Worm (Caenorhabditis elegans) whole organism, young adult: ENCODE measurements around the gene R07C3.13.
A peak's percentile ranks its signal among the peaks of the same experiment; 100 is the strongest.

Experiments used
- B0336.3 ChIP-seq: fragments of 200-800 bp; sonication (Bioruptor generic); IDR thresholded peaks from 2 replicates; pipeline ENCODE4 v1.3.6; 2022; ENCODE audit warnings: missing genetic modification characterization, missing compliant biosample characterization
- F10E7.11 ChIP-seq: sonication (generic microtip); optimal IDR thresholded peaks from 2 replicates; lab custom pipeline; 2017; ENCODE audit warnings: mild to moderate bottlenecking, missing genetic modification characterization, moderate library complexity, missing compliant biosample characterization
- F33H1.4 ChIP-seq: fragments of 200-800 bp; sonication (Bioruptor generic); IDR thresholded peaks from 2 replicates; pipeline ENCODE4 v1.3.6; 2022; ENCODE audit warnings: missing genetic modification reagents, missing genetic modification characterization, missing compliant biosample characterization
- F39B2.1 ChIP-seq: fragments of 200-800 bp; sonication (Bioruptor generic); IDR thresholded peaks from 2 replicates; pipeline ENCODE4 v1.3.6; 2022; ENCODE audit warnings: missing genetic modification reagents, missing genetic modification characterization, missing compliant biosample characterization
- F57A8.1 ChIP-seq: fragments of 200-800 bp; sonication (Bioruptor generic); optimal IDR thresholded peaks from 2 replicates; lab custom pipeline; 2018; ENCODE audit warnings: mild to moderate bottlenecking, missing genetic modification characterization, moderate library complexity, missing compliant biosample characterization
- K12H6.12 ChIP-seq: fragments of 200-800 bp; sonication (Bioruptor generic); optimal IDR thresholded peaks from 2 replicates; lab custom pipeline; 2018; ENCODE audit warnings: mild to moderate bottlenecking, missing genetic modification characterization, missing compliant biosample characterization
- T07F8.4 ChIP-seq: sonication (generic microtip); optimal IDR thresholded peaks from 2 replicates; lab custom pipeline; 2016; ENCODE audit warnings: mild to moderate bottlenecking, missing genetic modification characterization, moderate library complexity, missing compliant biosample characterization
- Y53F4B.3 ChIP-seq: fragments of 200-800 bp; sonication (Bioruptor generic); IDR thresholded peaks from 2 replicates; pipeline ENCODE4 v1.3.6; 2022; ENCODE audit warnings: missing genetic modification reagents, missing genetic modification characterization, missing compliant biosample characterization
- ZK185.1 ChIP-seq: sonication (generic microtip); optimal IDR thresholded peaks from 2 replicates; lab custom pipeline; 2016; ENCODE audit warnings: mild to moderate bottlenecking, missing genetic modification characterization, missing compliant biosample characterization; ENCODE audit not compliant: poor library complexity, severe bottlenecking
- atf-7 ChIP-seq: sonication (generic microtip); optimal IDR thresholded peaks from 2 replicates; lab custom pipeline; 2017; ENCODE audit warnings: mild to moderate bottlenecking, missing genetic modification characterization, missing compliant biosample characterization
- athp-1 ChIP-seq: sonication (generic microtip); optimal IDR thresholded peaks from 2 replicates; lab custom pipeline; 2017; ENCODE audit warnings: mild to moderate bottlenecking, missing genetic modification characterization, missing compliant biosample characterization
- attf-6 ChIP-seq: fragments of 200-800 bp; sonication (Bioruptor generic); IDR thresholded peaks from 2 replicates; pipeline ENCODE4 v1.3.6; 2022; ENCODE audit warnings: missing genetic modification reagents, missing genetic modification characterization, missing compliant biosample characterization
- bed-2 ChIP-seq: fragments of 200-800 bp; sonication (Bioruptor generic); IDR thresholded peaks from 2 replicates; pipeline ENCODE4 v1.3.6; 2022; ENCODE audit warnings: missing genetic modification reagents, missing genetic modification characterization, missing compliant biosample characterization
- ccch-3 ChIP-seq: fragments of 200-800 bp; sonication (Bioruptor generic); optimal IDR thresholded peaks from 2 replicates; lab custom pipeline; 2018; ENCODE audit warnings: mild to moderate bottlenecking, missing genetic modification characterization, missing compliant biosample characterization
- cebp-1 ChIP-seq, 2 experiments: fragments of 200-800 bp in 1 of 2; sonication (Bioruptor generic) in 1 of 2; sonication (generic microtip) in 1 of 2; IDR thresholded peaks in 1 of 2; optimal IDR thresholded peaks in 1 of 2; 2 replicates each; pipeline versions ENCODE4 v1.3.6 to Lab custom; 2017 to 2022; ENCODE audit warnings: missing compliant biosample characterization in 2 of 2, missing genetic modification characterization in 2 of 2, mild to moderate bottlenecking in 1 of 2, missing genetic modification reagents in 1 of 2, moderate library complexity in 1 of 2
- cebp-2 ChIP-seq: fragments of 200-800 bp; sonication (Bioruptor generic); IDR thresholded peaks from 2 replicates; pipeline ENCODE4 v1.3.6; 2022; ENCODE audit warnings: missing genetic modification characterization, missing compliant biosample characterization
- dox-1 ChIP-seq: fragments of 200-800 bp; sonication (Bioruptor generic); IDR thresholded peaks from 2 replicates; pipeline ENCODE4 v1.3.6; 2022; ENCODE audit warnings: missing genetic modification reagents, missing genetic modification characterization, missing compliant biosample characterization
- dpff-1 ChIP-seq: sonication (generic microtip); optimal IDR thresholded peaks from 2 replicates; lab custom pipeline; 2017; ENCODE audit warnings: mild to moderate bottlenecking, missing genetic modification characterization, missing compliant biosample characterization
- dpl-1 ChIP-seq: fragments of 150-350 bp; optimal IDR thresholded peaks from 2 replicates; lab custom pipeline; 2014; ENCODE audit warnings: missing biosample characterization, missing genetic modification reagents, missing genetic modification characterization
- efl-1 ChIP-seq: fragments of 150-350 bp; optimal IDR thresholded peaks from 2 replicates; lab custom pipeline; 2014; ENCODE audit warnings: missing biosample characterization, missing genetic modification reagents, missing genetic modification characterization
- ekl-4 ChIP-seq: fragments of 200-800 bp; sonication (Bioruptor generic); IDR thresholded peaks from 2 replicates; pipeline ENCODE4 v1.3.6; 2022; ENCODE audit warnings: missing genetic modification reagents, missing genetic modification characterization, missing compliant biosample characterization
- ets-4 ChIP-seq: fragments of 200-800 bp; sonication (Bioruptor generic); optimal IDR thresholded peaks from 2 replicates; lab custom pipeline; 2018; ENCODE audit warnings: mild to moderate bottlenecking, missing genetic modification characterization, missing compliant biosample characterization
- fkh-3 ChIP-seq: sonication (generic microtip); optimal IDR thresholded peaks from 2 replicates; lab custom pipeline; 2016; ENCODE audit warnings: mild to moderate bottlenecking, missing genetic modification characterization, missing compliant biosample characterization
- gei-17 ChIP-seq: fragments of 200-800 bp; sonication (Bioruptor generic); optimal IDR thresholded peaks from 2 replicates; lab custom pipeline; 2018; ENCODE audit warnings: mild to moderate bottlenecking, missing genetic modification characterization, missing compliant biosample characterization
- lin-35 ChIP-seq, 3 experiments: fragments of 150-350 bp in 2 of 3; sonication (generic microtip) in 1 of 3; optimal IDR thresholded peaks; 2 replicates each; lab custom pipeline; 2014 to 2018; ENCODE audit warnings: missing biosample characterization in 3 of 3, missing genetic modification characterization in 3 of 3, missing genetic modification reagents in 3 of 3
- lir-1 ChIP-seq: fragments of 200-800 bp; sonication (Bioruptor generic); conservative IDR thresholded peaks from 2 replicates; pipeline ENCODE4 v1.3.6; 2022; ENCODE audit warnings: missing genetic modification reagents, missing genetic modification characterization, missing compliant biosample characterization
- lsl-1 ChIP-seq: fragments of 200-800 bp; sonication (Bioruptor generic); optimal IDR thresholded peaks from 2 replicates; lab custom pipeline; 2018; ENCODE audit warnings: mild to moderate bottlenecking, missing genetic modification characterization, moderate library complexity, missing compliant biosample characterization
- lsy-27 ChIP-seq: sonication (generic microtip); optimal IDR thresholded peaks from 2 replicates; lab custom pipeline; 2017; ENCODE audit warnings: missing genetic modification characterization, mild to moderate bottlenecking, missing compliant biosample characterization, antibody characterized with exemption, missing genotype, borderline replicate concordance; ENCODE audit not compliant: insufficient read depth
- mcd-1 ChIP-seq: fragments of 200-800 bp; sonication (Bioruptor generic); IDR thresholded peaks from 2 replicates; pipeline ENCODE4 v1.3.6; 2022; ENCODE audit warnings: missing genetic modification reagents, missing genetic modification characterization, missing compliant biosample characterization
- mxl-1 ChIP-seq: sonication (generic microtip); optimal IDR thresholded peaks from 2 replicates; lab custom pipeline; 2016; ENCODE audit warnings: missing genetic modification characterization, missing compliant biosample characterization
- nfya-2 ChIP-seq: fragments of 200-800 bp; sonication (Bioruptor generic); IDR thresholded peaks from 2 replicates; pipeline ENCODE4 v1.3.6; 2022; ENCODE audit warnings: missing genetic modification reagents, missing genetic modification characterization, missing compliant biosample characterization
- nhr-80 ChIP-seq: sonication (generic microtip); optimal IDR thresholded peaks from 2 replicates; lab custom pipeline; 2016; ENCODE audit warnings: missing genetic modification characterization, missing compliant biosample characterization
- pbrm-1 ChIP-seq: fragments of 200-800 bp; sonication (Bioruptor generic); IDR thresholded peaks from 2 replicates; pipeline ENCODE4 v1.3.6; 2022; ENCODE audit warnings: missing genetic modification reagents, missing genetic modification characterization, missing compliant biosample characterization
- pha-4 ChIP-seq: fragments of 150-350 bp; sonication (generic microtip); optimal IDR thresholded peaks from 2 replicates; lab custom pipeline; 2014; ENCODE audit warnings: missing biosample characterization, missing genetic modification reagents, missing genetic modification characterization
- repo-1 ChIP-seq: sonication (generic microtip); optimal IDR thresholded peaks from 2 replicates; lab custom pipeline; 2017; ENCODE audit warnings: mild to moderate bottlenecking, missing genetic modification characterization, missing compliant biosample characterization
- somi-1 ChIP-seq: fragments of 200-800 bp; sonication (Bioruptor generic); optimal IDR thresholded peaks from 2 replicates; lab custom pipeline; 2018; ENCODE audit warnings: mild to moderate bottlenecking, missing genetic modification characterization, missing compliant biosample characterization
- sptf-2 ChIP-seq: fragments of 200-800 bp; sonication (Bioruptor generic); optimal IDR thresholded peaks from 2 replicates; lab custom pipeline; 2018; ENCODE audit warnings: mild to moderate bottlenecking, missing genetic modification characterization, missing compliant biosample characterization
- xnd-1 ChIP-seq: sonication (generic microtip); optimal IDR thresholded peaks from 2 replicates; lab custom pipeline; 2016; ENCODE audit warnings: missing genotype, missing genetic modification reagents, missing genetic modification characterization, missing compliant biosample characterization
- zfh-2 ChIP-seq: fragments of 200-800 bp; sonication (Bioruptor generic); conservative IDR thresholded peaks from 2 replicates; pipeline ENCODE4 v1.3.6; 2022; ENCODE audit warnings: missing genetic modification reagents, missing genetic modification characterization, missing compliant biosample characterization
- ztf-22 ChIP-seq: fragments of 200-800 bp; sonication (Bioruptor generic); optimal IDR thresholded peaks from 2 replicates; lab custom pipeline; 2018; ENCODE audit warnings: mild to moderate bottlenecking, missing genetic modification characterization, moderate library complexity, missing compliant biosample characterization

The R07C3.13 gene

DNA sequence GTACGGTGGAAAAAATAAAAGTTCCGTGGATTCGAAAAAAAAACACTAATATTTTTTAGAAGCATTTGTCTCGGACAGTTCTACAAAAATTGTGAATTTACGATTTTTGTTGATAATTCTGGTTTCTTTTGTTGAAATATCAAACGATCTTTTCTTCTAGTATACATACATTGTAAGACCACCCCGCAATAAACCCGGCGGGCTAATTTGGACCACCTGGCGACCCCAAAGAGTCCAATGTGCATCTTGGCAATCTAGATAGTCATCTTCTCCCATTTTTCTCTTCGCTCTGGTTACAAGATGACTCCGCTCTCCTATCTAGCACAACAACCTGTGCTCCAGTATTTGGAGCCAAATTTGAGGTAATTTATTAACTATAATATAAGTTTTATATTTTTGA, 11.5 kb downstream of the R07C3.13 start, which contains the start of gene fbxc-29:
Gene fbxc-29 (plus strand): TSS at position 301 of the 400 bp plus-strand sequence.
- TF ChIP-seq mxl-1 (tag; lab: Kevin White, UChicago) (no peak), bed-2 (GFP tag; lab: Robert Waterston, UW) (no peak), gei-17 (GFP tag; lab: Kevin White, UChicago) (no peak), pbrm-1 (GFP tag; lab: Robert Waterston, UW) (no peak), atf-7 (tag; lab: Kevin White, UChicago) (no peak), B0336.3 (GFP tag; lab: Robert Waterston, UW) (no peak), T07F8.4 (tag; lab: Kevin White, UChicago) (no peak), ekl-4 (GFP tag; lab: Robert Waterston, UW) (no peak), lin-35 (GFP tag; optimal IDR thresholded peaks at IDR 0.05; lab: Kevin White, UChicago) (no peak), fkh-3 (tag; lab: Kevin White, UChicago) (no peak), zfh-2 (no peak), dpff-1 (tag; lab: Kevin White, UChicago) (no peak), lir-1 (GFP tag; lab: Robert Waterston, UW) (no peak)

DNA sequence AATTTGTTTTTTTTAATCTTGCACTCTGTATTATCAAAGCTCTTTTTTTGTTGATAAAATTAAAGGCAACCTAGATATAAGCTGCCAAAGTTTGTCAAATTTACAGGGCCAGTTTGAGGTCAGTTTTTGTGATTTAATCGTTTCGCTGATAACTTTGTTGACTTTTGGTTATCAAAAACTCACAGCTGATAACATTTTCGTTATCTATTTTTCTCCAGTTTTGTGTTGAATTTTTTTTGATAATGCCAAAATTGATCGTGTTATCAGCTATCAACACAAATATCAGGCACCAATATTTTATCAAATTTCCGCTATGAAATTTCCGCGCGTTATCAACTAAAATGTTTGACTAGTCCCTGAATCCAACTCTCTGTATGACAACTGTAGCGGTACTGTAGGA, 12.0 kb downstream of the R07C3.13 start:
- TF ChIP-seq mcd-1 (GFP tag; lab: Robert Waterston, UW) (peak; percentile 35; the same call in 1 of the 2 replicates), lsl-1 (GFP tag; lab: Kevin White, UChicago) (no peak), F10E7.11 (no peak), dox-1 (peak; percentile 63), pha-4 (tag; lab: Kevin White, UChicago) (peak; percentile 89), ztf-22 (peak; percentile 67), atf-7 (tag; lab: Kevin White, UChicago) (peak; percentile 48), nhr-80 (tag; lab: Kevin White, UChicago) (peak; percentile 95), ets-4 (GFP tag; lab: Kevin White, UChicago) (peak; percentile 94)

DNA sequence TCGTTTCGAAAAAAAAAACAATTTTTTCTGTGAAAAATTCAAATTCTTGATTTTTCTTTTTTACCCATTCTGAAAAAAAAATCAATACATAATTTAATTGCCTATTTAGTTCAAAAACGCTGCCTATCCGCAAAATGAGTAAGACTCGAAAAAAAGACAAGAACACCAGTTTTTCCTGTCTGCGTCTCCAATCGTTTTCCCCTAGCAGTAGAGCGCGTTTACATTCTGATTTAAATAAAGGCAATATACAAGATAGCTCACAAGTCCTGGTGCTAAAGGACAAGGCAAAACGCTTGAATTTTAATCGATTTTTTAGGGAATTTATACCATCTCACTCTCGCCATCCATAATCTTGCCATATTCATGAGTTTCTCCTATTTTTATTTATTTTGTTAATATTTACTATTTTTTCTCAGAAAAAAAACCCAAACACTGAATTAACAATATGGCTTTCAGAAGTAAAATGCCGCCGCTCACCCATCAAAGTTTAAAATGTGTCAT, 14.0 kb downstream of the R07C3.13 start, which contains the start of gene fbxc-33:
Gene fbxc-33 (plus strand): TSS at position 451 of the 501 bp plus-strand sequence.
- TF ChIP-seq F33H1.4 (no peak), nhr-80 (tag; lab: Kevin White, UChicago) (no peak), athp-1 (tag; lab: Kevin White, UChicago) (no peak), bed-2 (GFP tag; lab: Robert Waterston, UW) (no peak), lsy-27 (tag; lab: Kevin White, UChicago) (no peak), mcd-1 (GFP tag; lab: Robert Waterston, UW) (peak; percentile 75), nfya-2 (no peak)

DNA sequence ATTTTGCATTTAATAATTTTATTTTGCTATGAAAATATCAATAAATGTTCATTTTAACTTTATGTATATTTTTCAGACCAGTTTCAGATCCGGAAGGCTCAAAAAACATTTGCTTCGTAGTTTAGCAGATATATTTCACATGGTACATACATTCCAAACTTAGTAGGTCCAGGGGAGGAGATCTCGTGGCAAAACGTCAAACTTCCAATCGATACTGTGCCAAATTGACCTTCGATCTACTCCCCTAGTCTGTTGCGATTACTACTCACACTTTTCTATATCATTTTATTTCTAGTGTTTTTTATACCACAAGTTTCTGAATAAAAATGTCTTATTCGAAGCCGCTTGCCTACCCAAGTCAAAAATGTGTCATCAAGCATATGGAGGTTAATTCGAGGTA, 15.6 kb downstream of the R07C3.13 start, which contains the start of gene fbxc-31:
Gene fbxc-31 (plus strand): TSS at position 301 of the 400 bp plus-strand sequence.
- TF ChIP-seq pha-4 (tag; lab: Kevin White, UChicago) (no peak), sptf-2 (no peak), K12H6.12 (tag; lab: Kevin White, UChicago) (no peak), repo-1 (tag; lab: Kevin White, UChicago) (no peak), cebp-1 (GFP tag; IDR thresholded peaks at IDR 0.05; lab: Robert Waterston, UW) (no peak), cebp-1 (tag; optimal IDR thresholded peaks at IDR 0.05; lab: Kevin White, UChicago) (no peak), fkh-3 (tag; lab: Kevin White, UChicago) (no peak), dpl-1 (no peak), efl-1 (GFP tag; lab: Kevin White, UChicago) (no peak), Y53F4B.3 (no peak), ccch-3 (no peak), dpff-1 (tag; lab: Kevin White, UChicago) (no peak), F39B2.1 (GFP tag; lab: Robert Waterston, UW) (no peak), attf-6 (no peak), xnd-1 (tag; lab: Kevin White, UChicago) (no peak), atf-7 (tag; lab: Kevin White, UChicago) (no peak), ZK185.1 (tag; lab: Kevin White, UChicago) (no peak), dox-1 (no peak), somi-1 (GFP tag; lab: Kevin White, UChicago) (no peak), cebp-2 (GFP tag; lab: Robert Waterston, UW) (no peak), F57A8.1 (GFP tag; lab: Kevin White, UChicago) (no peak)
